Worm (Caenorhabditis elegans): Measurements from ENCODE around the gene col-148.

ce11 chrV:10222007-10222406 lies 19.5 kb upstream of the col-148 start, which contains the start of gene C12D8.20:
- no peak for TF ChIP-seq tbx-11 (GFP tag; IDR thresholded peaks at IDR 0.05)
- no peak for TF ChIP-seq ama-1 (optimal IDR thresholded peaks at IDR 0.05)
- no peak for TF ChIP-seq sea-1 (GFP tag; conservative IDR thresholded peaks at IDR 0.05)
- TF ChIP-seq ets-7 (tag; optimal IDR thresholded peaks at IDR 0.05) = no peak
